Worm (Caenorhabditis elegans) whole organism, mixed stage, embryonic: ENCODE measurements around the gene C17H11.6.

Experiments used
- M03D4.4 ChIP-seq: sonication (generic microtip); optimal IDR thresholded peaks from 2 replicates; lab custom pipeline; 2017; ENCODE audit warnings: mild to moderate bottlenecking, missing genetic modification characterization, missing compliant biosample characterization
- bed-3 ChIP-seq: fragments of 200-800 bp; sonication (Bioruptor generic); optimal IDR thresholded peaks from 3 replicates; lab custom pipeline; 2018; ENCODE audit warnings: mild to moderate bottlenecking, missing genetic modification characterization, moderate library complexity, missing compliant biosample characterization
- blmp-1 ChIP-seq: fragments of 150-350 bp; optimal IDR thresholded peaks from 2 replicates; lab custom pipeline; 2014; ENCODE audit warnings: missing biosample characterization, missing genetic modification characterization
- ceh-39 ChIP-seq: fragments of 150-350 bp; optimal IDR thresholded peaks from 2 replicates; lab custom pipeline; 2014; ENCODE audit warnings: missing biosample characterization, missing genetic modification characterization
- ceh-43 ChIP-seq: fragments of 200-800 bp; sonication (Bioruptor generic); optimal IDR thresholded peaks from 2 replicates; lab custom pipeline; 2018; ENCODE audit warnings: mild to moderate bottlenecking, missing genetic modification characterization, moderate library complexity, missing compliant biosample characterization
- ceh-83 ChIP-seq: fragments of 200-800 bp; sonication (Bioruptor generic); optimal IDR thresholded peaks from 2 replicates; lab custom pipeline; 2018; ENCODE audit warnings: mild to moderate bottlenecking, missing genetic modification characterization, missing compliant biosample characterization
- ces-1 ChIP-seq: fragments of 150-350 bp; optimal IDR thresholded peaks from 2 replicates; lab custom pipeline; 2014; ENCODE audit warnings: missing biosample characterization, missing genetic modification reagents, missing genetic modification characterization
- cnd-1 ChIP-seq: fragments of 200-800 bp; sonication (Bioruptor generic); optimal IDR thresholded peaks from 2 replicates; lab custom pipeline; 2018; ENCODE audit warnings: mild to moderate bottlenecking, missing genetic modification characterization, missing compliant biosample characterization
- drap-1 ChIP-seq: fragments of 200-800 bp; sonication (Bioruptor generic); optimal IDR thresholded peaks from 3 replicates; lab custom pipeline; 2018; ENCODE audit warnings: mild to moderate bottlenecking, missing genetic modification characterization, missing compliant biosample characterization
- elt-1 ChIP-seq: sonication (generic microtip); optimal IDR thresholded peaks from 2 replicates; lab custom pipeline; 2017; ENCODE audit warnings: missing genetic modification characterization, mild to moderate bottlenecking, missing compliant biosample characterization, antibody characterized with exemption, moderate library complexity, borderline replicate concordance; ENCODE audit not compliant: insufficient read depth
- elt-3 ChIP-seq: fragments of 150-350 bp; optimal IDR thresholded peaks from 2 replicates; lab custom pipeline; 2014; ENCODE audit warnings: missing biosample characterization, missing genetic modification characterization
- flh-1 ChIP-seq: fragments of 200-800 bp; sonication (Bioruptor generic); optimal IDR thresholded peaks from 2 replicates; lab custom pipeline; 2018; ENCODE audit warnings: mild to moderate bottlenecking, missing genetic modification characterization, moderate library complexity, missing compliant biosample characterization
- ham-2 ChIP-seq: fragments of 200-800 bp; sonication (Bioruptor generic); optimal IDR thresholded peaks from 2 replicates; lab custom pipeline; 2018; ENCODE audit warnings: mild to moderate bottlenecking, missing genetic modification characterization, missing compliant biosample characterization
- hlh-1 ChIP-seq: fragments of 150-350 bp; optimal IDR thresholded peaks from 2 replicates; lab custom pipeline; 2014; ENCODE audit warnings: missing biosample characterization, missing genetic modification reagents, missing genetic modification characterization
- lin-13 ChIP-seq: fragments of 150-350 bp; optimal IDR thresholded peaks from 2 replicates; lab custom pipeline; 2014; ENCODE audit warnings: missing biosample characterization, missing genetic modification characterization
- lin-32 ChIP-seq: fragments of 200-800 bp; sonication (Bioruptor generic); optimal IDR thresholded peaks from 2 replicates; lab custom pipeline; 2018; ENCODE audit warnings: mild to moderate bottlenecking, missing genetic modification characterization, missing compliant biosample characterization
- lsy-2 ChIP-seq: fragments of 150-350 bp; optimal IDR thresholded peaks from 2 replicates; lab custom pipeline; 2014; ENCODE audit warnings: missing biosample characterization, missing genetic modification characterization
- mab-5 ChIP-seq: fragments of 150-350 bp; optimal IDR thresholded peaks from 2 replicates; lab custom pipeline; 2014; ENCODE audit warnings: missing biosample characterization, missing genetic modification characterization
- mep-1 ChIP-seq: fragments of 150-350 bp; optimal IDR thresholded peaks from 2 replicates; lab custom pipeline; 2017; ENCODE audit warnings: missing biosample characterization, missing genetic modification reagents, missing genetic modification characterization, inconsistent platforms
- mls-2 ChIP-seq: sonication (generic microtip); optimal IDR thresholded peaks from 2 replicates; lab custom pipeline; 2016; ENCODE audit warnings: mild to moderate bottlenecking, missing genetic modification characterization, moderate library complexity, missing compliant biosample characterization
- nhr-12 ChIP-seq: fragments of 150-350 bp; optimal IDR thresholded peaks from 2 replicates; lab custom pipeline; 2014; ENCODE audit warnings: missing biosample characterization, missing genetic modification characterization
- nhr-2 ChIP-seq: fragments of 150-350 bp; optimal IDR thresholded peaks from 2 replicates; lab custom pipeline; 2014; ENCODE audit warnings: missing biosample characterization, missing genetic modification characterization
- nhr-237 ChIP-seq: fragments of 150-350 bp; optimal IDR thresholded peaks from 2 replicates; lab custom pipeline; 2014; ENCODE audit warnings: missing biosample characterization, missing genetic modification characterization
- nhr-28 ChIP-seq: fragments of 150-350 bp; optimal IDR thresholded peaks from 2 replicates; lab custom pipeline; 2014; ENCODE audit warnings: missing biosample characterization, missing genetic modification characterization
- nhr-76 ChIP-seq: sonication (generic microtip); optimal IDR thresholded peaks from 2 replicates; lab custom pipeline; 2017; ENCODE audit warnings: missing biosample characterization, missing genetic modification characterization
- pha-4 ChIP-seq: fragments of 150-350 bp; optimal IDR thresholded peaks from 2 replicates; lab custom pipeline; 2018; ENCODE audit warnings: missing biosample characterization, missing genetic modification reagents, missing genetic modification characterization
- sem-2 ChIP-seq: fragments of 200-800 bp; sonication (Bioruptor generic); optimal IDR thresholded peaks from 2 replicates; lab custom pipeline; 2018; ENCODE audit warnings: mild to moderate bottlenecking, missing genetic modification characterization, missing compliant biosample characterization
- snpc-4 ChIP-seq: fragments of 150-350 bp; optimal IDR thresholded peaks from 2 replicates; lab custom pipeline; 2014; ENCODE audit warnings: missing biosample characterization, missing genetic modification characterization
- sptf-1 ChIP-seq: sonication (generic microtip); optimal IDR thresholded peaks from 2 replicates; lab custom pipeline; 2017; ENCODE audit warnings: mild to moderate bottlenecking, missing genetic modification characterization, moderate library complexity, missing compliant biosample characterization
- tbx-8 ChIP-seq: fragments of 200-800 bp; sonication (Bioruptor generic); optimal IDR thresholded peaks from 2 replicates; lab custom pipeline; 2018; ENCODE audit warnings: mild to moderate bottlenecking, missing genetic modification characterization, moderate library complexity, missing compliant biosample characterization
- unc-120 ChIP-seq: sonication (generic microtip); optimal IDR thresholded peaks from 2 replicates; lab custom pipeline; 2017; ENCODE audit warnings: missing genetic modification characterization, missing compliant biosample characterization; ENCODE audit not compliant: poor library complexity, severe bottlenecking
- unc-39 ChIP-seq: fragments of 150-350 bp; optimal IDR thresholded peaks from 2 replicates; lab custom pipeline; 2014; ENCODE audit warnings: missing biosample characterization, missing genetic modification characterization
- unc-62 ChIP-seq: fragments of 150-350 bp; optimal IDR thresholded peaks from 2 replicates; lab custom pipeline; 2014; ENCODE audit warnings: missing biosample characterization, missing genetic modification reagents, missing genetic modification characterization
- zip-8 ChIP-seq: fragments of 150-350 bp; optimal IDR thresholded peaks from 2 replicates; lab custom pipeline; 2014; ENCODE audit warnings: missing biosample characterization, missing genetic modification characterization
- ztf-11 ChIP-seq: fragments of 150-350 bp; optimal IDR thresholded peaks from 2 replicates; lab custom pipeline; 2014; ENCODE audit warnings: missing biosample characterization, missing genetic modification characterization

The C17H11.6 gene

ce11 chrX:8158975-8159813, 44.4 kb downstream of the C17H11.6 start, which contains the start of gene hil-3:
hil-3 (plus strand) TSS chrX:8159169.
- TF ChIP-seq ces-1, result no peak
- no peak for TF ChIP-seq M03D4.4
- TF ChIP-seq mep-1 (tag; lab: Kevin White, UChicago), result peak; percentile 76
- TF ChIP-seq unc-120 (tag; lab: Kevin White, UChicago), result no peak
- no peak for TF ChIP-seq flh-1 (GFP tag; lab: Kevin White, UChicago)
- TF ChIP-seq snpc-4 (tag; lab: Kevin White, UChicago), result no peak
- TF ChIP-seq mls-2 (tag; lab: Kevin White, UChicago), result no peak
- TF ChIP-seq zip-8 (tag; lab: Kevin White, UChicago), result no peak
- TF ChIP-seq lin-32 (GFP tag; lab: Kevin White, UChicago), result no peak
- peak; percentile 48 for TF ChIP-seq cnd-1 (tag; lab: Kevin White, UChicago)
- TF ChIP-seq unc-62 (GFP tag; lab: Kevin White, UChicago), result no peak
- TF ChIP-seq blmp-1 (tag; lab: Kevin White, UChicago), result no peak
- TF ChIP-seq ham-2 (GFP tag; lab: Kevin White, UChicago), result no peak
- peak; percentile 11 for TF ChIP-seq lsy-2 (tag; lab: Kevin White, UChicago)
- TF ChIP-seq elt-1 (tag; lab: Kevin White, UChicago), result no peak
- TF ChIP-seq nhr-28 (tag; lab: Kevin White, UChicago), result no peak
- TF ChIP-seq drap-1 (GFP tag; lab: Kevin White, UChicago), result no peak
- peak; percentile 40 for TF ChIP-seq ztf-11 (tag; lab: Kevin White, UChicago)
- no peak for TF ChIP-seq elt-3
- no peak for TF ChIP-seq nhr-12 (tag; lab: Kevin White, UChicago)
- TF ChIP-seq pha-4 (tag; lab: Kevin White, UChicago), result peak; percentile 34
- peak; percentile 64 for TF ChIP-seq ceh-83
- TF ChIP-seq hlh-1, result no peak
- TF ChIP-seq sem-2, result peak; percentile 26
- no peak for TF ChIP-seq unc-39 (tag; lab: Kevin White, UChicago)
- TF ChIP-seq nhr-76 (tag; lab: Kevin White, UChicago), result no peak
- TF ChIP-seq sptf-1 (tag; lab: Kevin White, UChicago), result no peak
- TF ChIP-seq lin-13 (tag; lab: Kevin White, UChicago), result peak; percentile 75
- TF ChIP-seq nhr-2 (tag; lab: Kevin White, UChicago), result no peak
- no peak for TF ChIP-seq bed-3
- no peak for TF ChIP-seq mab-5 (tag; lab: Kevin White, UChicago)
- TF ChIP-seq ceh-39 (tag; lab: Kevin White, UChicago), result no peak
- TF ChIP-seq ceh-43 (GFP tag; lab: Kevin White, UChicago), result no peak
- no peak for TF ChIP-seq nhr-237 (tag; lab: Kevin White, UChicago)
- no peak for TF ChIP-seq tbx-8 (GFP tag; lab: Kevin White, UChicago)
- TF ChIP-seq, all 35 proteins: peak for 8

DNA sequence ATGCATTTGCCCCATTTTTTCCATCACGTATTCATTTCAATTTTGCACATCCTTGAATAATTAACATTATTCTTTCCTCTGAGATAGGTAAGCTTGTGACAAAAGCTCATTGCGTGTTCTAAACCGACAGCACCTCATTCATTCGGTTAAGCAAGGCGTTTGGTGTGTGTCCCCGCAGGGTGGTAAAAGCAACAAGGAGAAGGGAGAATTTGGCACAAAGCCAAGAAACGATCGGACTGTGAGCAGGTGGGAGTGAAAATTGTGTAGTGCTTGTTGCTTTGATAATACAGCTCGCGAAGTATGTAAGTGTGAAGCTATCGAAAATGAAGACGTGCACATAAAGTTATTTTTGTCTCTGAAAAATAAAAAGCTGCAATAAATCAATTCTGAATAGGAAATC, 46.5 kb downstream of the C17H11.6 start:
- TF ChIP-seq flh-1 (GFP tag; lab: Kevin White, UChicago), result no peak
- peak; percentile 94 for TF ChIP-seq mep-1 (tag; lab: Kevin White, UChicago)
- peak; percentile 56 for TF ChIP-seq cnd-1 (tag; lab: Kevin White, UChicago)
- TF ChIP-seq unc-39 (tag; lab: Kevin White, UChicago), result no peak
- TF ChIP-seq blmp-1 (tag; lab: Kevin White, UChicago), result no peak
- TF ChIP-seq nhr-237 (tag; lab: Kevin White, UChicago), result no peak
- TF ChIP-seq ces-1, result peak; percentile 18
- no peak for TF ChIP-seq tbx-8 (GFP tag; lab: Kevin White, UChicago)
- TF ChIP-seq sptf-1 (tag; lab: Kevin White, UChicago), result peak; percentile 58
- TF ChIP-seq nhr-2 (tag; lab: Kevin White, UChicago), result peak; percentile 12
- TF ChIP-seq ceh-39 (tag; lab: Kevin White, UChicago), result peak; percentile 68
- no peak for TF ChIP-seq nhr-76 (tag; lab: Kevin White, UChicago)
- no peak for TF ChIP-seq mab-5 (tag; lab: Kevin White, UChicago)
- TF ChIP-seq sem-2, result no peak
- peak; percentile 95 for TF ChIP-seq lin-13 (tag; lab: Kevin White, UChicago)
- peak; percentile 46 for TF ChIP-seq pha-4 (tag; lab: Kevin White, UChicago)
- TF ChIP-seq hlh-1, result peak; percentile 1
- peak; percentile 38 for TF ChIP-seq lin-32 (GFP tag; lab: Kevin White, UChicago)
- no peak for TF ChIP-seq drap-1 (GFP tag; lab: Kevin White, UChicago)
- TF ChIP-seq unc-62 (GFP tag; lab: Kevin White, UChicago), result peak; percentile 30
- no peak for TF ChIP-seq nhr-12 (tag; lab: Kevin White, UChicago)
- no peak for TF ChIP-seq nhr-28 (tag; lab: Kevin White, UChicago)
- no peak for TF ChIP-seq M03D4.4
- peak; percentile 60 for TF ChIP-seq ham-2 (GFP tag; lab: Kevin White, UChicago)
- TF ChIP-seq lsy-2 (tag; lab: Kevin White, UChicago), result peak; percentile 45
- TF ChIP-seq unc-120 (tag; lab: Kevin White, UChicago), result no peak
- TF ChIP-seq ztf-11 (tag; lab: Kevin White, UChicago), result peak; percentile 91
